Worm (Caenorhabditis elegans) whole organism, L3 larva: ENCODE results near the gene csn-4.

Experiments used
- aly-2 ChIP-seq: fragments of 150-350 bp; optimal IDR thresholded peaks from 2 replicates; lab custom pipeline; 2014; ENCODE audit warnings: missing biosample characterization, missing genetic modification characterization
- ceh-16 ChIP-seq: sonication (generic microtip); optimal IDR thresholded peaks from 2 replicates; lab custom pipeline; 2017; ENCODE audit warnings: missing biosample characterization, missing genetic modification characterization
- elt-3 ChIP-seq, 3 experiments: fragments of 150-350 bp in 1 of 3; sonication (generic microtip) in 2 of 3; optimal IDR thresholded peaks; 2 replicates in 2 of 3; 4 replicates in 1 of 3; lab custom pipeline; 2014 to 2017; ENCODE audit warnings: missing biosample characterization in 3 of 3, missing genetic modification characterization in 3 of 3
- fkh-10 ChIP-seq: sonication (generic microtip); optimal IDR thresholded peaks from 2 replicates; lab custom pipeline; 2017; ENCODE audit warnings: missing biosample characterization, missing genetic modification reagents, missing genetic modification characterization
- nhr-11 ChIP-seq: fragments of 150-350 bp; optimal IDR thresholded peaks from 2 replicates; lab custom pipeline; 2014; ENCODE audit warnings: missing biosample characterization, missing genetic modification characterization
- nhr-12 ChIP-seq: fragments of 150-350 bp; optimal IDR thresholded peaks from 2 replicates; lab custom pipeline; 2014; ENCODE audit warnings: missing biosample characterization, missing genetic modification characterization
- nhr-23 ChIP-seq: fragments of 150-350 bp; optimal IDR thresholded peaks from 2 replicates; lab custom pipeline; 2014; ENCODE audit warnings: missing biosample characterization, missing genetic modification reagents, missing genetic modification characterization
- nhr-237 ChIP-seq: fragments of 150-350 bp; optimal IDR thresholded peaks from 2 replicates; lab custom pipeline; 2014; ENCODE audit warnings: missing biosample characterization, missing genetic modification characterization
- nhr-25 ChIP-seq: sonication (generic microtip); optimal IDR thresholded peaks from 2 replicates; lab custom pipeline; 2017; ENCODE audit warnings: missing biosample characterization, missing genetic modification characterization
- tbx-2 ChIP-seq: sonication (generic microtip); optimal IDR thresholded peaks from 2 replicates; lab custom pipeline; 2016; ENCODE audit warnings: mild to moderate bottlenecking, missing genetic modification characterization, missing compliant biosample characterization
- unc-62 ChIP-seq: fragments of 150-350 bp; sonication (generic microtip); optimal IDR thresholded peaks from 4 replicates; lab custom pipeline; 2014; ENCODE audit warnings: missing biosample characterization, missing genetic modification reagents, missing genetic modification characterization

- TF ChIP-seq unc-62 (GFP tag; lab: Kevin White, UChicago) (peak; percentile 39), nhr-23 (tag; lab: Kevin White, UChicago) (peak; percentile 15), aly-2 (tag; lab: Kevin White, UChicago) (no peak), nhr-237 (tag; lab: Kevin White, UChicago) (no peak), tbx-2 (tag; lab: Kevin White, UChicago) (peak; percentile 76), nhr-11 (tag; lab: Kevin White, UChicago) (peak; percentile 74), fkh-10 (GFP tag; lab: Kevin White, UChicago) (peak; percentile 92), ceh-16 (tag; lab: Kevin White, UChicago) (no peak), elt-3 (tag; optimal IDR thresholded peaks at IDR 0.05; lab: Kevin White, UChicago) (no peak), nhr-25 (no peak), nhr-12 (tag; lab: Kevin White, UChicago) (no peak)
Measured at ce11 chrIV:1070383-1070782, 16.4 kb downstream of the csn-4 start.
